Fruit fly (Drosophila melanogaster) whole organism, embryonic: Measurements from ENCODE around the gene CG13962.

Experiments used
- Abd-B ChIP-seq: fragments of 200-800 bp; sonication (Bioruptor generic); optimal IDR thresholded peaks from 2 replicates; lab custom pipeline; 2018; ENCODE audit warnings: missing biosample characterization, mild to moderate bottlenecking, missing genetic modification characterization, moderate library complexity
- CG10431 ChIP-seq: fragments of 200-800 bp; sonication (Bioruptor generic); optimal IDR thresholded peaks from 3 replicates; lab custom pipeline; 2018; ENCODE audit warnings: missing biosample characterization, mild to moderate bottlenecking, missing genetic modification characterization
- CG17829 ChIP-seq: fragments of 200-800 bp; optimal IDR thresholded peaks from 2 replicates; lab custom pipeline; 2019; ENCODE audit warnings: missing biosample characterization, mild to moderate bottlenecking, missing genetic modification characterization, moderate library complexity
- CG4328 ChIP-seq: fragments of 200-800 bp; sonication (Bioruptor generic); optimal IDR thresholded peaks from 3 replicates; lab custom pipeline; 2017; ENCODE audit warnings: missing biosample characterization, missing genetic modification reagents, missing genetic modification characterization
- CG7987 ChIP-seq: fragments of 200-800 bp; sonication (Bioruptor generic); optimal IDR thresholded peaks from 2 replicates; lab custom pipeline; 2018; ENCODE audit warnings: missing biosample characterization, mild to moderate bottlenecking, missing genetic modification characterization, moderate library complexity
- HLH3B ChIP-seq: fragments of 200-800 bp; sonication (Bioruptor generic); IDR thresholded peaks from 2 replicates; pipeline ENCODE4 v1.3.6; 2022; ENCODE audit warnings: missing biosample characterization, missing genetic modification characterization
- Hmr ChIP-seq: fragments of 200-800 bp; sonication (Bioruptor generic); optimal IDR thresholded peaks from 3 replicates; lab custom pipeline; 2017; ENCODE audit warnings: mild to moderate bottlenecking, missing biosample characterization, missing genetic modification reagents, missing genetic modification characterization
- Hr51 ChIP-seq, 2 experiments: fragments of 200-800 bp; sonication (Bioruptor generic); optimal IDR thresholded peaks; 2 replicates in 1 of 2; 3 replicates in 1 of 2; lab custom pipeline; 2016 to 2018; ENCODE audit warnings: missing biosample characterization in 2 of 2, missing genetic modification characterization in 2 of 2, mild to moderate bottlenecking in 1 of 2, moderate library complexity in 1 of 2
- NFAT ChIP-seq: fragments of 200-800 bp; sonication (Bioruptor generic); IDR thresholded peaks from 2 replicates; pipeline ENCODE4 v1.3.6; 2022; ENCODE audit warnings: missing biosample characterization, missing genetic modification characterization
- NfI ChIP-seq: fragments of 200-800 bp; sonication (Bioruptor generic); optimal IDR thresholded peaks from 3 replicates; lab custom pipeline; 2018; ENCODE audit warnings: missing biosample characterization, mild to moderate bottlenecking, missing genetic modification characterization, moderate library complexity
- chn ChIP-seq: fragments of 200-800 bp; sonication (Bioruptor generic); optimal IDR thresholded peaks from 2 replicates; lab custom pipeline; 2016; ENCODE audit warnings: missing biosample characterization, missing genetic modification characterization
- ewg ChIP-seq: fragments of 200-800 bp; sonication (Bioruptor generic); optimal IDR thresholded peaks from 3 replicates; lab custom pipeline; 2017; ENCODE audit warnings: mild to moderate bottlenecking, missing biosample characterization, missing genetic modification reagents, missing genetic modification characterization

Gene CG13962

DNA sequence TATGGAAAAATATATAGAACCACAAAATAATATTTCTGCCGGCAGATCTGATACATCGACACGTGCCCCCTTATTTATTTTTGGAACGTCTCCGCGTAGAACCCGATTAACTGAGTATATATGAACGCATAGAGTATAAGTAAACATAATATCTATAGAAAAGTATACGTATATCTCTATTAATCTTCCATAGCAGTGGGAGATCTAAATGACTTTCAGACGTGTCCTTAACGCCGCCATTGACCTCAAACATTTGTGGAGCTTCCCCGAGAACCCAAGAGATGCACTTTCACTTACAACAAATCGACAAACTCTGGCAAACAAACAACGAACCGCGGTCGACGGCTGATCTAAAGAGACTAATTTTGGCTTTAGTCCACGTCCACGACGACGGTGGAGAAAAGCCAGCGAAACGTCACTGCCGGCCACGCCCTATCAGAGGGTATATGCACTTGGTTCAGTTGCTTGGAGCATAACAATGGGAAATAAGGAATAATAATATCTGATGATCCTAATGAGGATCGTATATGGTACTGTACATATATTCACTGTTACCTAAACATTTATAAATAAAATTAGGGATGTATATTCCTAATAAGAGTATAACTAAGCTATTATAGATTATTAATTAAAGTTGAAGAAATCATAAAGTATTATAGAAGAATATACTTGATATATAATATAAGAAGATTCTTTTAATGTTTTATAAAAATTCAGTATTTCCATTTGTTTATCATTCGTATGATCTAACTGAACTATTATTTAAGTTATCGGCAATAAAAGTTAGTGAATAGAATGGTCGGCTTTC is 50.4 kb downstream of the CG13962 start, which contains the start of gene fbp (continued):
- peak; percentile 54 for TF ChIP-seq NFAT
- TF ChIP-seq Abd-B (GFP tag; lab: Kevin White, UChicago), result peak; percentile 65
- TF ChIP-seq Hr51 (GFP tag; optimal IDR thresholded peaks at IDR 0.05; lab: Kevin White, UChicago), result peak; percentile 50 to 72
- no peak for TF ChIP-seq CG7987 (GFP tag; lab: Kevin White, UChicago)
- TF ChIP-seq Hmr (GFP tag; lab: Kevin White, UChicago), result peak; percentile 76
- TF ChIP-seq CG4328 (GFP tag; lab: Kevin White, UChicago), result peak; percentile 29
- TF ChIP-seq chn (GFP tag; lab: Kevin White, UChicago), result no peak
- TF ChIP-seq ewg (GFP tag; lab: Kevin White, UChicago), result peak; percentile 21
- 0 out of 2 replicates have a peak, but pooled peaks have one; percentile 29 for TF ChIP-seq HLH3B (GFP tag; lab: Robert Waterston, UW)
- TF ChIP-seq NfI (GFP tag; lab: Kevin White, UChicago), result peak; percentile 13
- peak; percentile 16 for TF ChIP-seq CG10431 (GFP tag; lab: Kevin White, UChicago)
- peak; percentile 58 for TF ChIP-seq CG17829 (tag; lab: Kevin White, UChicago)
